ENCODE assay signal across 4 worm cellular contexts in genomic region chrV:13401669-13402068, ce11.
A peak's percentile ranks its signal among the peaks of the same experiment; 100 is the strongest.
TF ChIP-seq lines count a peak whose summit lies in the region.

No protein-coding gene starts in this region.

TF ChIP-seq in whole organism, L1 larva, 84 proteins besides CTCF, POLR2A, EP300 and RAD21:
- TF ChIP-seq lin-14 (GFP tag; optimal IDR thresholded peaks at IDR 0.05; lab: Kevin White, UChicago) (peak; percentile 63), C16A3.4 (tag; optimal IDR thresholded peaks at IDR 0.05; lab: Kevin White, UChicago) (no peak), dsc-1 (tag; optimal IDR thresholded peaks at IDR 0.05; lab: Kevin White, UChicago) (peak; percentile 38)

TF ChIP-seq in whole organism, L3 larva, 47 proteins besides CTCF, POLR2A, EP300 and RAD21:
- TF ChIP-seq lin-39 (tag; optimal IDR thresholded peaks at IDR 0.05; lab: Kevin White, UChicago) (peak; percentile 42), nhr-77 (tag; optimal IDR thresholded peaks at IDR 0.05; lab: Kevin White, UChicago) (no peak), nhr-11 (tag; optimal IDR thresholded peaks at IDR 0.05; lab: Kevin White, UChicago) (no peak), mml-1 (tag; optimal IDR thresholded peaks at IDR 0.05; lab: Kevin White, UChicago) (no peak)

TF ChIP-seq in whole organism, late embryonic, 69 proteins besides CTCF, POLR2A, EP300 and RAD21:
- TF ChIP-seq dmd-4 (tag; optimal IDR thresholded peaks at IDR 0.05; lab: Kevin White, UChicago; ENCODE audit: borderline replicate concordance): no peak
- peak; percentile 12 for TF ChIP-seq ceh-31 (tag; optimal IDR thresholded peaks at IDR 0.05; lab: Kevin White, UChicago)
- TF ChIP-seq unc-42 (tag; optimal IDR thresholded peaks at IDR 0.05; lab: Kevin White, UChicago): peak; percentile 62
TF ChIP-seq in whole organism, late embryonic: peak in this region for 2.

TF ChIP-seq in whole organism, mixed stage, embryonic, 35 proteins besides CTCF, POLR2A, EP300 and RAD21:
- TF ChIP-seq nhr-76 (tag; optimal IDR thresholded peaks at IDR 0.05; lab: Kevin White, UChicago) (no peak), ces-1 (GFP tag; optimal IDR thresholded peaks at IDR 0.05; lab: Kevin White, UChicago) (peak; percentile 65)
TF ChIP-seq in whole organism, mixed stage, embryonic: peak in this region for 1.
